Worm (Caenorhabditis elegans) whole organism, late embryonic: Measurements from ENCODE around the gene sul-1.

Experiments
- Y22D7AL.16 ChIP-seq: sonication (generic microtip); optimal IDR thresholded peaks from 2 replicates; lab custom pipeline; 2016; ENCODE audit warnings: missing genetic modification characterization, missing compliant biosample characterization
- ama-1 ChIP-seq: fragments of 150-350 bp; optimal IDR thresholded peaks from 2 replicates; lab custom pipeline; 2014
- ceh-18 ChIP-seq: sonication (generic microtip); optimal IDR thresholded peaks from 2 replicates; lab custom pipeline; 2016; ENCODE audit warnings: missing genetic modification characterization, missing compliant biosample characterization
- ceh-19 ChIP-seq: fragments of 200-800 bp; sonication (Bioruptor generic); optimal IDR thresholded peaks from 2 replicates; lab custom pipeline; 2018; ENCODE audit warnings: mild to moderate bottlenecking, missing genetic modification characterization, missing compliant biosample characterization
- ceh-30 ChIP-seq: fragments of 150-350 bp; optimal IDR thresholded peaks from 2 replicates; lab custom pipeline; 2014; ENCODE audit warnings: missing biosample characterization, missing genetic modification characterization
- ceh-31 ChIP-seq: sonication (generic microtip); optimal IDR thresholded peaks from 2 replicates; lab custom pipeline; 2016; ENCODE audit warnings: missing genetic modification characterization, missing compliant biosample characterization
- lim-6 ChIP-seq: sonication (generic microtip); optimal IDR thresholded peaks from 2 replicates; lab custom pipeline; 2016; ENCODE audit warnings: missing genetic modification characterization, missing compliant biosample characterization
- lin-11 ChIP-seq: fragments of 200-800 bp; sonication (Bioruptor generic); optimal IDR thresholded peaks from 2 replicates; lab custom pipeline; 2018; ENCODE audit warnings: mild to moderate bottlenecking, missing genetic modification characterization, missing compliant biosample characterization
- nfya-1 ChIP-seq: sonication (generic microtip); optimal IDR thresholded peaks from 2 replicates; lab custom pipeline; 2017; ENCODE audit warnings: missing genetic modification characterization, mild to moderate bottlenecking, missing compliant biosample characterization, antibody characterized with exemption, moderate library complexity
- nhr-11 ChIP-seq: fragments of 150-350 bp; optimal IDR thresholded peaks from 2 replicates; lab custom pipeline; 2014; ENCODE audit warnings: missing biosample characterization, missing genetic modification characterization
- pha-2 ChIP-seq: sonication (generic microtip); optimal IDR thresholded peaks from 2 replicates; lab custom pipeline; 2017; ENCODE audit warnings: mild to moderate bottlenecking, missing genetic modification characterization, missing compliant biosample characterization
- tbx-2 ChIP-seq: sonication (generic microtip); optimal IDR thresholded peaks from 2 replicates; lab custom pipeline; 2016; ENCODE audit warnings: missing genetic modification characterization, missing compliant biosample characterization
- unc-55 ChIP-seq: sonication (generic microtip); optimal IDR thresholded peaks from 2 replicates; lab custom pipeline; 2017; ENCODE audit warnings: missing biosample characterization, missing genetic modification reagents, missing genetic modification characterization

DNA sequence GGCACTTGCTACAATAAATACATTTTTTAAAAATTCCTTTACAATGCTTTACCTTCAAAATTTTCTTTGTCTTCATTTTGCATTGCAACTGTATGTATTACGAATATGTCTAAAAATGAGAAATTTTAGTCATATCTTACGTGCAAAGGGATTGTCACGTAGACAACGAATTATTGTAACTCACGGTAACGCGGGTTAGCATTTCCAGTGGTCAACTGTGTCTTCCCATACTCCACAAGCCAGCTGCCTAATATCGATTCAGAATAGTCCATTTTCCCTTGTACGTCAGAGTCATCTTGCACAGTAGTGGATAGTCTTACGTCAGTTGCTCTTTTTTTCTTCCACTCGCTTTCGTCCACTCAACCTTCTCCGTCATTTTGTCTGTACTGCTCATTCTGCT lies 8.1 kb downstream of the sul-1 start, which contains the start of gene fbxb-71:
- TF ChIP-seq ceh-30 (tag; lab: Kevin White, UChicago) (no peak), nfya-1 (tag; lab: Kevin White, UChicago) (no peak), ceh-31 (no peak), nhr-11 (no peak), ceh-18 (no peak), unc-55 (GFP tag; lab: Kevin White, UChicago) (no peak), ama-1 (lab: Kevin White, UChicago) (no peak), lim-6 (tag; lab: Kevin White, UChicago) (no peak), pha-2 (tag; lab: Kevin White, UChicago) (no peak), tbx-2 (no peak), Y22D7AL.16 (tag; lab: Kevin White, UChicago) (no peak), ceh-19 (GFP tag; lab: Kevin White, UChicago) (no peak), lin-11 (tag; lab: Kevin White, UChicago) (no peak)
